Worm (Caenorhabditis elegans) whole organism, L4 larva: ENCODE results near the gene K08D8.11.

Experiments
- ceh-20 ChIP-seq: fragments of 200-800 bp; sonication (Bioruptor generic); IDR thresholded peaks from 2 replicates; pipeline ENCODE4 v1.3.6; 2022; ENCODE audit warnings: missing genetic modification reagents, missing genetic modification characterization, missing compliant biosample characterization
- fos-1 ChIP-seq: fragments of 150-350 bp; optimal IDR thresholded peaks from 2 replicates; lab custom pipeline; 2014; ENCODE audit warnings: missing biosample characterization, missing genetic modification characterization
- lin-38 ChIP-seq: fragments of 200-800 bp; sonication (Bioruptor generic); IDR thresholded peaks from 2 replicates; pipeline ENCODE4 v1.3.6; 2022; ENCODE audit warnings: missing genetic modification reagents, missing genetic modification characterization, missing compliant biosample characterization
- nhr-25 ChIP-seq: sonication (generic microtip); optimal IDR thresholded peaks from 2 replicates; lab custom pipeline; 2017; ENCODE audit warnings: missing genetic modification characterization, mild to moderate bottlenecking, missing compliant biosample characterization, antibody characterized with exemption, moderate library complexity, borderline replicate concordance; ENCODE audit not compliant: insufficient read depth
- pqm-1 ChIP-seq: sonication (generic microtip); optimal IDR thresholded peaks from 2 replicates; lab custom pipeline; 2017; ENCODE audit warnings: missing biosample characterization, missing genetic modification characterization
- unc-39 ChIP-seq: sonication (generic microtip); optimal IDR thresholded peaks from 2 replicates; lab custom pipeline; 2017; ENCODE audit warnings: missing biosample characterization, missing genetic modification characterization

DNA sequence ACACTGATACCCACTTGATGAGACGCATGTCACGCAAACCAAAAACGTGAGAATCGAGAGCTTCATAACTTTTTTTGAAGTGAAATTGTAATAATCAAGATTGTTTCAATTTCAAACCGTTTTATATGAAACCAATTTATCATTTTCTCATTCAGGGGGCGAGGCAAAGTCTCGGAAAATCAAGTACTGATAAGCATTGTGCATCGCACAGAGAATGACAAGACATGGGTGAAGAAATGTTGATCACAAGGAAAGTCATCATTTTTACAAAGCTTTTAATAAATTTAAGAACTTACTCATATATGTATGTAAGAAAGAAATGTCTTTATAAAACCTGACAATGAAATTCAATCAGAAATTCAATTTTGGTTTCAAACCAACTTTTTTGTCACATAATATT lies 11.4 kb downstream of the K08D8.11 start, which contains the start of gene K08D8.3:
- no peak for TF ChIP-seq fos-1 (tag; lab: Kevin White, UChicago)
- no peak for TF ChIP-seq lin-38 (GFP tag; lab: Robert Waterston, UW)
- TF ChIP-seq ceh-20: no peak
- TF ChIP-seq unc-39 (tag; lab: Kevin White, UChicago): no peak
- TF ChIP-seq pqm-1 (tag; lab: Kevin White, UChicago): peak; percentile 92
- no peak for TF ChIP-seq nhr-25 (tag; lab: Kevin White, UChicago)
